Worm (Caenorhabditis elegans) whole organism, L4 larva: ENCODE measurements around the gene F07G11.4.

Experiments used
- ZK337.2 ChIP-seq: fragments of 200-800 bp; sonication (Bioruptor generic); IDR thresholded peaks from 2 replicates; pipeline ENCODE4 v1.3.6; 2022; ENCODE audit warnings: missing genetic modification reagents, missing genetic modification characterization, missing compliant biosample characterization
- ceh-28 ChIP-seq: fragments of 150-350 bp; optimal IDR thresholded peaks from 2 replicates; lab custom pipeline; 2014; ENCODE audit warnings: missing biosample characterization, missing genetic modification reagents, missing genetic modification characterization
- mep-1 ChIP-seq: fragments of 150-350 bp; sonication (generic microtip); optimal IDR thresholded peaks from 3 replicates; lab custom pipeline; 2014; ENCODE audit warnings: missing biosample characterization, missing genetic modification characterization
- php-3 ChIP-seq: fragments of 200-800 bp; sonication (Bioruptor generic); IDR thresholded peaks from 2 replicates; pipeline ENCODE4 v1.3.6; 2022; ENCODE audit warnings: missing genetic modification reagents, missing genetic modification characterization, missing compliant biosample characterization
- skn-1 ChIP-seq: fragments of 150-350 bp; optimal IDR thresholded peaks from 2 replicates; lab custom pipeline; 2014; ENCODE audit warnings: missing biosample characterization, missing genetic modification characterization
- unc-39 ChIP-seq: sonication (generic microtip); optimal IDR thresholded peaks from 2 replicates; lab custom pipeline; 2017; ENCODE audit warnings: missing biosample characterization, missing genetic modification characterization
- unc-62 ChIP-seq, 3 experiments: fragments of 150-350 bp in 1 of 3; sonication (generic microtip); optimal IDR thresholded peaks in 2 of 3; peaks in 1 of 3; 1 replicate in 1 of 3; 2 replicates in 2 of 3; lab custom pipeline; 2014 to 2017; ENCODE audit warnings: missing biosample characterization in 3 of 3, missing genetic modification characterization in 3 of 3, missing genetic modification reagents in 3 of 3, missing genotype in 1 of 3

DNA sequence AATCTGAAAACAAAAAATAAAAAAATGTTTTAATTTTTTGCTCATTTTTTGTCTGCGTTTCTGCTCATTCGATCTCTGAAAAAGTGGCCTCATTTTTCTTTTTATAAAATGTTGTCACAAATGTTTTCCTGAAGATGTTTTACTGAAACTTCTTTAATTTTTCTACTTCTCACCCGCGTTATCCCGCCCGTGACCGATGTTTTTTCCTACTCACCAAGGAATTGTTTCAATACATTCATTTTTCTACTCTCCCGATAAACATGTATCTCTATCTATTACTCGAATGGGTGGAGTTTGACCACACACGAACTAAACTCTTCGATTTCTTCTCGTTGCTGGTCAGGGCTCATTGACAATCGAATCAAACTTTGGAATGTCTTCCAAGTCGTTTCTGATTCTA, 35.7 kb upstream of the F07G11.4 start, which contains the start of gene F10G2.2:
- TF ChIP-seq ceh-28 (tag; lab: Kevin White, UChicago) (no peak), skn-1 (tag; lab: Kevin White, UChicago) (no peak), ZK337.2 (GFP tag; lab: Robert Waterston, UW) (no peak), php-3 (no peak), mep-1 (no peak), unc-39 (no peak), unc-62 (GFP tag; optimal IDR thresholded peaks at IDR 0.05 in 1 of 2; lab: Kevin White, UChicago) (no peak), unc-62 (tag; optimal IDR thresholded peaks at IDR 0.05; lab: Kevin White, UChicago) (no peak)
